Fruit fly (Drosophila melanogaster) whole organism, embryonic: ENCODE data around the gene sbr.
A peak's percentile ranks its signal among the peaks of the same experiment; 100 is the strongest.

Experiments used
- Adf1 ChIP-seq: fragments of 200-800 bp; sonication (Bioruptor generic); IDR thresholded peaks from 2 replicates; pipeline ENCODE4 v1.3.6; 2022; ENCODE audit warnings: missing biosample characterization, missing genetic modification characterization
- BEAF-32 ChIP-seq: fragments of 200-800 bp; sonication (Bioruptor generic); optimal IDR thresholded peaks from 3 replicates; lab custom pipeline; 2017; ENCODE audit warnings: missing biosample characterization, missing genetic modification characterization, mild to moderate bottlenecking, moderate library complexity, missing genetic modification reagents
- Bgb ChIP-seq: fragments of 200-800 bp; sonication (Bioruptor generic); IDR thresholded peaks from 2 replicates; pipeline ENCODE4 v1.3.6; 2022; ENCODE audit warnings: missing biosample characterization, missing genetic modification characterization; ENCODE audit not compliant: partially characterized antibody
- CG10431 ChIP-seq: fragments of 200-800 bp; sonication (Bioruptor generic); optimal IDR thresholded peaks from 3 replicates; lab custom pipeline; 2018; ENCODE audit warnings: missing biosample characterization, mild to moderate bottlenecking, missing genetic modification characterization
- CG10462 ChIP-seq: fragments of 200-800 bp; sonication (Bioruptor generic); optimal IDR thresholded peaks from 2 replicates; lab custom pipeline; 2016; ENCODE audit warnings: missing biosample characterization, missing genetic modification characterization
- CG11456 ChIP-seq: fragments of 200-800 bp; sonication (Bioruptor generic); IDR thresholded peaks from 3 replicates; pipeline ENCODE4 v1.3.6; 2022; ENCODE audit warnings: missing biosample characterization, missing genetic modification characterization
- CG12942 ChIP-seq: fragments of 200-800 bp; sonication (Bioruptor generic); optimal IDR thresholded peaks from 3 replicates; lab custom pipeline; 2016; ENCODE audit warnings: missing biosample characterization, missing genetic modification characterization
- CG15011 ChIP-seq: fragments of 200-800 bp; sonication (Bioruptor generic); optimal IDR thresholded peaks from 3 replicates; lab custom pipeline; 2018; ENCODE audit warnings: missing biosample characterization, mild to moderate bottlenecking, missing genetic modification characterization
- CG16863 ChIP-seq: fragments of 200-800 bp; sonication (Bioruptor generic); optimal IDR thresholded peaks from 3 replicates; lab custom pipeline; 2016; ENCODE audit warnings: missing biosample characterization, missing genetic modification characterization
- CG17612 ChIP-seq: fragments of 200-800 bp; sonication (Bioruptor generic); IDR thresholded peaks from 2 replicates; pipeline ENCODE4 v1.3.6; 2022; ENCODE audit warnings: missing biosample characterization, missing genetic modification characterization
- CG18476 ChIP-seq: fragments of 200-800 bp; sonication (Bioruptor generic); optimal IDR thresholded peaks from 2 replicates; lab custom pipeline; 2016; ENCODE audit warnings: missing biosample characterization, mild to moderate bottlenecking, missing genetic modification characterization
- CG18764 ChIP-seq: fragments of 200-800 bp; sonication (Bioruptor generic); optimal IDR thresholded peaks from 3 replicates; lab custom pipeline; 2016; ENCODE audit warnings: missing biosample characterization, missing genetic modification characterization
- CG2120 ChIP-seq: fragments of 200-800 bp; sonication (Bioruptor generic); optimal IDR thresholded peaks from 3 replicates; lab custom pipeline; 2016; ENCODE audit warnings: missing biosample characterization, missing genetic modification characterization
- CG2875 ChIP-seq: fragments of 200-800 bp; sonication (Bioruptor generic); optimal IDR thresholded peaks from 2 replicates; lab custom pipeline; 2017; ENCODE audit warnings: missing biosample characterization, mild to moderate bottlenecking, missing genetic modification characterization, missing genetic modification reagents
- CG30431 ChIP-seq: fragments of 200-800 bp; sonication (Bioruptor generic); optimal IDR thresholded peaks from 2 replicates; lab custom pipeline; 2017; ENCODE audit warnings: missing biosample characterization, missing genetic modification characterization
- CG4404 ChIP-seq: fragments of 200-800 bp; sonication (Bioruptor generic); IDR thresholded peaks from 2 replicates; pipeline ENCODE4 v1.3.6; 2022; ENCODE audit warnings: missing biosample characterization, missing genetic modification characterization
- CG6654 ChIP-seq: fragments of 200-800 bp; sonication (Bioruptor generic); optimal IDR thresholded peaks from 2 replicates; lab custom pipeline; 2017; ENCODE audit warnings: missing biosample characterization, mild to moderate bottlenecking, missing genetic modification characterization
- CG6683 ChIP-seq: fragments of 200-800 bp; sonication (Bioruptor generic); optimal IDR thresholded peaks from 2 replicates; lab custom pipeline; 2017; ENCODE audit warnings: missing biosample characterization, mild to moderate bottlenecking, missing genetic modification characterization, missing genetic modification reagents
- CG7786 ChIP-seq: fragments of 200-800 bp; sonication (Bioruptor generic); optimal IDR thresholded peaks from 2 replicates; lab custom pipeline; 2016; ENCODE audit warnings: missing biosample characterization, missing genetic modification characterization
- CG7928 ChIP-seq: fragments of 200-800 bp; sonication (Bioruptor generic); optimal IDR thresholded peaks from 2 replicates; lab custom pipeline; 2017; ENCODE audit warnings: missing biosample characterization, mild to moderate bottlenecking, missing genetic modification characterization
- CTCF ChIP-seq: fragments of 200-800 bp; sonication (Bioruptor generic); optimal IDR thresholded peaks from 2 replicates; lab custom pipeline; 2017; ENCODE audit warnings: missing biosample characterization, mild to moderate bottlenecking, missing genetic modification characterization, moderate library complexity
- E2f2 ChIP-seq: fragments of 200-800 bp; sonication (Bioruptor generic); IDR thresholded peaks from 2 replicates; pipeline ENCODE4 v1.3.6; 2022; ENCODE audit warnings: missing biosample characterization, missing genetic modification characterization
- ERR ChIP-seq: fragments of 200-800 bp; sonication (Bioruptor generic); optimal IDR thresholded peaks from 2 replicates; lab custom pipeline; 2016; ENCODE audit warnings: missing biosample characterization, missing genetic modification characterization
- Gsc ChIP-seq: fragments of 200-800 bp; sonication (Bioruptor generic); IDR thresholded peaks from 2 replicates; pipeline ENCODE4 v1.3.6; 2022; ENCODE audit warnings: missing biosample characterization, missing genetic modification characterization
- Gug ChIP-seq: fragments of 200-800 bp; sonication (Bioruptor generic); IDR thresholded peaks from 4 replicates; pipeline ENCODE4 v1.3.6; 2022; ENCODE audit warnings: missing biosample characterization, missing genetic modification characterization
- HmgZ ChIP-seq: fragments of 200-800 bp; sonication (Bioruptor generic); optimal IDR thresholded peaks from 2 replicates; lab custom pipeline; 2018; ENCODE audit warnings: missing biosample characterization, mild to moderate bottlenecking, missing genetic modification characterization
- Kr ChIP-seq: fragments of 200-800 bp; sonication (Bioruptor generic); optimal IDR thresholded peaks from 2 replicates; lab custom pipeline; 2017; ENCODE audit warnings: missing biosample characterization, mild to moderate bottlenecking, missing genetic modification characterization
- Mes4 ChIP-seq: fragments of 200-800 bp; sonication (Bioruptor generic); optimal IDR thresholded peaks from 2 replicates; lab custom pipeline; 2016; ENCODE audit warnings: missing biosample characterization, missing genetic modification characterization
- Nf-YB ChIP-seq: fragments of 200-800 bp; sonication (Bioruptor generic); optimal IDR thresholded peaks from 3 replicates; lab custom pipeline; 2019; ENCODE audit warnings: missing biosample characterization, mild to moderate bottlenecking, missing genetic modification characterization, moderate library complexity
- ap ChIP-seq: fragments of 200-800 bp; sonication (Bioruptor generic); IDR thresholded peaks from 2 replicates; pipeline ENCODE4 v1.3.6; 2022; ENCODE audit warnings: missing biosample characterization, missing genetic modification characterization
- ash1 ChIP-seq: fragments of 200-800 bp; sonication (Bioruptor generic); optimal IDR thresholded peaks from 2 replicates; lab custom pipeline; 2018; ENCODE audit warnings: missing biosample characterization, mild to moderate bottlenecking, missing genetic modification characterization
- bab2 ChIP-seq: fragments of 200-800 bp; sonication (Bioruptor generic); optimal IDR thresholded peaks from 2 replicates; lab custom pipeline; 2016; ENCODE audit warnings: missing biosample characterization, missing genetic modification characterization
- bcd ChIP-seq: fragments of 200-800 bp; sonication (Bioruptor generic); optimal IDR thresholded peaks from 2 replicates; lab custom pipeline; 2017; ENCODE audit warnings: missing biosample characterization, mild to moderate bottlenecking, missing genetic modification characterization
- bsh ChIP-seq, 2 experiments: fragments of 200-800 bp; sonication (Bioruptor generic); optimal IDR thresholded peaks; 2 replicates each; lab custom pipeline; 2017 to 2018; ENCODE audit warnings: mild to moderate bottlenecking in 2 of 2, missing biosample characterization in 2 of 2, missing genetic modification characterization in 2 of 2, moderate library complexity in 1 of 2
- crol ChIP-seq: fragments of 200-800 bp; sonication (Bioruptor generic); IDR thresholded peaks from 2 replicates; pipeline ENCODE4 v1.3.6; 2022; ENCODE audit warnings: missing biosample characterization, missing genetic modification characterization
- grn ChIP-seq: fragments of 200-800 bp; sonication (Bioruptor generic); optimal IDR thresholded peaks from 3 replicates; lab custom pipeline; 2017; ENCODE audit warnings: missing biosample characterization, missing genetic modification characterization
- gsb-n ChIP-seq: fragments of 200-800 bp; sonication (Bioruptor generic); optimal IDR thresholded peaks from 3 replicates; lab custom pipeline; 2018; ENCODE audit warnings: missing biosample characterization, mild to moderate bottlenecking, missing genetic modification characterization
- hb ChIP-seq: fragments of 200-800 bp; sonication (Bioruptor generic); IDR thresholded peaks from 3 replicates; pipeline ENCODE4 v1.3.6; 2022; ENCODE audit warnings: missing biosample characterization, missing genetic modification characterization; ENCODE audit not compliant: partially characterized antibody
- insv ChIP-seq, 2 experiments: fragments of 200-800 bp; sonication (Bioruptor generic); optimal IDR thresholded peaks; 3 replicates each; lab custom pipeline; 2016 to 2018; ENCODE audit warnings: missing biosample characterization in 2 of 2, missing genetic modification characterization in 2 of 2
- lab ChIP-seq: fragments of 200-800 bp; sonication (Bioruptor generic); optimal IDR thresholded peaks from 3 replicates; lab custom pipeline; 2017; ENCODE audit warnings: missing biosample characterization, missing genetic modification characterization, mild to moderate bottlenecking, moderate library complexity, missing genetic modification reagents
- psq ChIP-seq: fragments of 200-800 bp; sonication (Bioruptor generic); optimal IDR thresholded peaks from 2 replicates; lab custom pipeline; 2017; ENCODE audit warnings: missing biosample characterization, missing genetic modification characterization
- repo ChIP-seq: fragments of 200-800 bp; sonication (Bioruptor generic); optimal IDR thresholded peaks from 2 replicates; lab custom pipeline; 2016; ENCODE audit warnings: missing biosample characterization, missing genetic modification characterization
- rib ChIP-seq: fragments of 200-800 bp; sonication (Bioruptor generic); IDR thresholded peaks from 2 replicates; pipeline ENCODE4 v1.3.6; 2022; ENCODE audit warnings: missing biosample characterization, missing genetic modification characterization
- sens-2 ChIP-seq: fragments of 200-800 bp; sonication (Bioruptor generic); IDR thresholded peaks from 2 replicates; pipeline ENCODE4 v1.3.6; 2022; ENCODE audit warnings: missing biosample characterization, missing genetic modification characterization
- slou ChIP-seq: fragments of 200-800 bp; sonication (Bioruptor generic); optimal IDR thresholded peaks from 3 replicates; lab custom pipeline; 2016; ENCODE audit warnings: missing biosample characterization, missing genetic modification characterization
- sqz ChIP-seq: fragments of 200-800 bp; sonication (Bioruptor generic); optimal IDR thresholded peaks from 3 replicates; lab custom pipeline; 2018; ENCODE audit warnings: missing biosample characterization, mild to moderate bottlenecking, missing genetic modification characterization
- ssp ChIP-seq: fragments of 200-800 bp; sonication (Bioruptor generic); IDR thresholded peaks from 2 replicates; pipeline ENCODE4 v1.3.6; 2022; ENCODE audit warnings: missing biosample characterization, missing genetic modification characterization
- tll ChIP-seq, 2 experiments: fragments of 200-800 bp in 1 of 2; fragments of >200 bp in 1 of 2; sonication (Bioruptor generic) in 1 of 2; optimal IDR thresholded peaks; 2 replicates each; lab custom pipeline; 2017 to 2019; ENCODE audit warnings: missing biosample characterization in 2 of 2, missing genetic modification characterization in 2 of 2, mild to moderate bottlenecking in 1 of 2, moderate library complexity in 1 of 2
- twi ChIP-seq: fragments of 200-800 bp; optimal IDR thresholded peaks from 2 replicates; lab custom pipeline; 2019; ENCODE audit warnings: missing biosample characterization, mild to moderate bottlenecking, missing genetic modification characterization, moderate library complexity
- yki ChIP-seq: fragments of >200 bp; optimal IDR thresholded peaks from 3 replicates; lab custom pipeline; 2018

Gene sbr

dm6 chrX:10822678-10823440 is 24.0 kb downstream of the sbr start (continued):
- peak; percentile 88 for TF ChIP-seq CG4404 (GFP tag; lab: Robert Waterston, UW)
- TF ChIP-seq CG2875 (GFP tag; lab: Kevin White, UChicago) = peak; percentile 2
- peak; percentile 25 for TF ChIP-seq CG18764 (GFP tag; lab: Kevin White, UChicago)
- peak; percentile 71 for TF ChIP-seq CG18476
- 0 out of 2 replicates have a peak, but pooled peaks have one; percentile 30 for TF ChIP-seq Gsc
- TF ChIP-seq CG10462 (GFP tag; lab: Kevin White, UChicago) = peak; percentile 12
- peak; percentile 20 for TF ChIP-seq Mes4 (GFP tag; lab: Kevin White, UChicago)
- TF ChIP-seq twi = peak; percentile 79
- no peak for TF ChIP-seq ERR (GFP tag; lab: Kevin White, UChicago)
- TF ChIP-seq yki (lab: Kevin White, UChicago) = no peak
- TF ChIP-seq Adf1 (GFP tag; lab: Robert Waterston, UW) = peak; percentile 89
- TF ChIP-seq CG2120 (GFP tag; lab: Kevin White, UChicago) = peak; percentile 66
- TF ChIP-seq sqz (GFP tag; lab: Kevin White, UChicago) = peak; percentile 58
- TF ChIP-seq lab (GFP tag; lab: Kevin White, UChicago) = peak; percentile 71
- TF ChIP-seq CG10431 (GFP tag; lab: Kevin White, UChicago) = no peak
- no peak for TF ChIP-seq grn
- peak; percentile 36 for TF ChIP-seq CG16863
- TF ChIP-seq CG7786 (GFP tag; lab: Kevin White, UChicago) = no peak
- peak; percentile 30 for TF ChIP-seq CG12942
- peak; percentile 57 for TF ChIP-seq CG30431 (GFP tag; lab: Kevin White, UChicago)
- no peak for TF ChIP-seq psq (GFP tag; lab: Kevin White, UChicago)
- no peak for TF ChIP-seq sens-2 (GFP tag; lab: Robert Waterston, UW)
- TF ChIP-seq CG17612 (GFP tag; lab: Robert Waterston, UW) = no peak
- TF ChIP-seq HmgZ = peak; percentile 57
- no peak for TF ChIP-seq ssp (GFP tag; lab: Robert Waterston, UW)
- TF ChIP-seq crol (GFP tag; lab: Robert Waterston, UW) = no peak
- peak; percentile 68 for TF ChIP-seq bcd (GFP tag; lab: Kevin White, UChicago)
- peak; percentile 24 for TF ChIP-seq CG6654 (GFP tag; lab: Kevin White, UChicago)
- peak; percentile 13 for TF ChIP-seq bab2 (GFP tag; lab: Kevin White, UChicago)
- TF ChIP-seq insv (GFP tag; optimal IDR thresholded peaks at IDR 0.05; lab: Kevin White, UChicago) = peak in 1 of 2 experiments; percentile 75
- TF ChIP-seq slou (GFP tag; lab: Kevin White, UChicago) = no peak
- TF ChIP-seq Nf-YB = peak; percentile 74
- TF ChIP-seq ash1 = no peak
- TF ChIP-seq Bgb (GFP tag; lab: Robert Waterston, UW) = no peak
- no peak for TF ChIP-seq BEAF-32 (GFP tag; lab: Kevin White, UChicago)
- TF ChIP-seq tll (GFP tag; optimal IDR thresholded peaks at IDR 0.05; lab: Kevin White, UChicago) = no peak
- peak; percentile 41; the same call in 1 of the 2 replicates for TF ChIP-seq ap (GFP tag; lab: Robert Waterston, UW)
- TF ChIP-seq CG7928 (GFP tag; lab: Kevin White, UChicago) = no peak
- no peak for TF ChIP-seq hb (GFP tag; lab: Robert Waterston, UW)
- no peak for TF ChIP-seq Kr (GFP tag; lab: Kevin White, UChicago)
- no peak for TF ChIP-seq repo
- no peak for TF ChIP-seq CTCF (GFP tag; lab: Kevin White, UChicago)
- 0 out of 4 replicates have a peak, but pooled peaks have one; percentile 17 for TF ChIP-seq Gug
- TF ChIP-seq CG6683 (GFP tag; lab: Kevin White, UChicago) = peak; percentile 56
- no peak for TF ChIP-seq rib
- peak; percentile 60 for TF ChIP-seq CG15011 (GFP tag; lab: Kevin White, UChicago)
- no peak for TF ChIP-seq CG11456 (GFP tag; lab: Robert Waterston, UW)
- no peak; the same call in 1 of the 2 replicates for TF ChIP-seq E2f2
- TF ChIP-seq bsh (GFP tag; optimal IDR thresholded peaks at IDR 0.05; lab: Kevin White, UChicago) = peak in 1 of 2 experiments; percentile 80
- TF ChIP-seq gsb-n (tag; lab: Kevin White, UChicago) = peak; percentile 71
